Fruit fly (Drosophila melanogaster) whole organism, wandering third instar larva: ENCODE results near the gene SPH93.

Experiments used
- CrebA ChIP-seq: fragments of 200-800 bp; sonication (Bioruptor generic); optimal IDR thresholded peaks from 2 replicates; lab custom pipeline; 2016; ENCODE audit warnings: missing biosample characterization, mild to moderate bottlenecking, missing genetic modification characterization, borderline replicate concordance
- Vsx2 ChIP-seq: fragments of 200-300, 225-300 bp; sonication (Bioruptor generic); optimal IDR thresholded peaks from 2 replicates; lab custom pipeline; 2018; ENCODE audit warnings: missing biosample characterization, missing genetic modification characterization; ENCODE audit not compliant: partially characterized antibody
- br ChIP-seq: fragments of 200-800 bp; sonication (Bioruptor generic); optimal IDR thresholded peaks from 2 replicates; lab custom pipeline; 2016; ENCODE audit warnings: missing biosample characterization, missing genetic modification characterization
- fru ChIP-seq: fragments of 200-800 bp; sonication (Bioruptor generic); optimal IDR thresholded peaks from 3 replicates; lab custom pipeline; 2016; ENCODE audit warnings: missing biosample characterization, mild to moderate bottlenecking, missing genetic modification characterization
- sage ChIP-seq: fragments of 200-800 bp; sonication (Bioruptor generic); optimal IDR thresholded peaks from 2 replicates; lab custom pipeline; 2016; ENCODE audit warnings: missing biosample characterization, mild to moderate bottlenecking, missing genetic modification characterization
- sv ChIP-seq: fragments of 200-800 bp; sonication (Bioruptor generic); optimal IDR thresholded peaks from 3 replicates; lab custom pipeline; 2016; ENCODE audit warnings: missing biosample characterization, missing genetic modification characterization

dm6 chr2L:17425005-17425404, 30.7 kb downstream of the SPH93 start:
- no peak for TF ChIP-seq CrebA (GFP tag; lab: Kevin White, UChicago)
- TF ChIP-seq Vsx2 (GFP tag; lab: Kevin White, UChicago), result no peak
- no peak for TF ChIP-seq sv (GFP tag; lab: Kevin White, UChicago)
- TF ChIP-seq fru, result no peak
- no peak for TF ChIP-seq br (GFP tag; lab: Kevin White, UChicago)
- no peak for TF ChIP-seq sage (GFP tag; lab: Kevin White, UChicago)
